Fruit fly (Drosophila melanogaster): ENCODE data around the gene CG14907.
A peak's percentile ranks its signal among the peaks of the same experiment; 100 is the strongest.

The CG14907 gene

dm6 chr3R:16655494-16656493 is 3.7 kb upstream of the CG14907 start, which contains the start of gene modSP (continued):
- TF ChIP-seq CG9876 (GFP tag; optimal IDR thresholded peaks at IDR 0.05) (no peak), CG12299 (tag; optimal IDR thresholded peaks at IDR 0.05) (peak; percentile 1), B-H2 (GFP tag; optimal IDR thresholded peaks at IDR 0.05) (no peak), CG10366 (GFP tag; IDR thresholded peaks at IDR 0.05) (no peak), CG5953 (GFP tag; IDR thresholded peaks at IDR 0.05) (no peak), CG11247 (GFP tag; IDR thresholded peaks at IDR 0.05) (0 out of 2 replicates have a peak, but pooled peaks have one; percentile 36), pb (GFP tag; optimal IDR thresholded peaks at IDR 0.05) (peak; percentile 22), B-H1 (GFP tag; IDR thresholded peaks at IDR 0.05) (peak; percentile 21; the same call in 1 of the 3 replicates), Hey (tag; optimal IDR thresholded peaks at IDR 0.05) (no peak), CG2120 (GFP tag; optimal IDR thresholded peaks at IDR 0.05) (peak; percentile 72), lola (GFP tag; optimal IDR thresholded peaks at IDR 0.05) (no peak), dysf (GFP tag; IDR thresholded peaks at IDR 0.05) (peak; percentile 34; the same call in 1 of the 3 replicates), gsb-n (tag; optimal IDR thresholded peaks at IDR 0.05) (no peak), Hmr (GFP tag; optimal IDR thresholded peaks at IDR 0.05) (peak; percentile 68), zf30C (GFP tag; optimal IDR thresholded peaks at IDR 0.05) (peak; percentile 86), NfI (GFP tag; optimal IDR thresholded peaks at IDR 0.05) (no peak), CG30020 (tag; optimal IDR thresholded peaks at IDR 0.05) (no peak), Mad (GFP tag; optimal IDR thresholded peaks at IDR 0.05) (peak; percentile 37), repo (GFP tag; optimal IDR thresholded peaks at IDR 0.05) (no peak), gcm (GFP tag; optimal IDR thresholded peaks at IDR 0.05) (no peak), CG8478 (optimal IDR thresholded peaks at IDR 0.05) (no peak), CG1832 (GFP tag; optimal IDR thresholded peaks at IDR 0.05) (no peak), CG15073 (GFP tag; optimal IDR thresholded peaks at IDR 0.05) (no peak), CG2129 (GFP tag; IDR thresholded peaks at IDR 0.05; ENCODE audit: partially characterized antibody) (no peak), CG33557 (GFP tag; optimal IDR thresholded peaks at IDR 0.05) (no peak), gcm2 (GFP tag; optimal IDR thresholded peaks at IDR 0.05) (no peak), kni (GFP tag; optimal IDR thresholded peaks at IDR 0.05) (peak; percentile 34), dimm (GFP tag; IDR thresholded peaks at IDR 0.05) (no peak), Hsf (GFP tag; optimal IDR thresholded peaks at IDR 0.05) (no peak), BEAF-32 (GFP tag; optimal IDR thresholded peaks at IDR 0.05) (peak; percentile 57), D (optimal IDR thresholded peaks at IDR 0.05) (no peak), D (GFP tag; optimal IDR thresholded peaks at IDR 0.05) (no peak), grau (tag; optimal IDR thresholded peaks at IDR 0.05) (peak; percentile 20), C15 (GFP tag; IDR thresholded peaks at IDR 0.05) (0 out of 3 replicates have a peak, but pooled peaks have one; percentile 13), Gsc (GFP tag; IDR thresholded peaks at IDR 0.05) (no peak), CG4820 (GFP tag; optimal IDR thresholded peaks at IDR 0.05) (no peak), CG32772 (GFP tag; IDR thresholded peaks at IDR 0.05) (no peak), danr (GFP tag; IDR thresholded peaks at IDR 0.05) (no peak), Elba2 (GFP tag; optimal IDR thresholded peaks at IDR 0.05) (no peak), CG13624 (GFP tag; optimal IDR thresholded peaks at IDR 0.05) (peak; percentile 36), abd-A (tag; optimal IDR thresholded peaks at IDR 0.05) (peak; percentile 24), CG4730 (GFP tag; IDR thresholded peaks at IDR 0.05) (no peak), org-1 (GFP tag; optimal IDR thresholded peaks at IDR 0.05) (no peak), CG10431 (GFP tag; optimal IDR thresholded peaks at IDR 0.05) (no peak), sima (GFP tag; optimal IDR thresholded peaks at IDR 0.05) (no peak), pum (GFP tag; optimal IDR thresholded peaks at IDR 0.05) (no peak), tll (GFP tag; optimal IDR thresholded peaks at IDR 0.05) (no peak), br (optimal IDR thresholded peaks at IDR 0.05) (no peak), CG15479 (GFP tag; optimal IDR thresholded peaks at IDR 0.05) (no peak), peb (GFP tag; IDR thresholded peaks at IDR 0.05) (no peak)

Measured in whole organism, embryonic.